Fruit fly (Drosophila melanogaster): ENCODE data around the gene lft.

Gene lft

dm6 chr2L:10381890-10382450, 17.7 kb downstream of the lft start, which contains the start of gene CG5096 (continued):
- TF ChIP-seq pita (GFP tag; optimal IDR thresholded peaks at IDR 0.05) (no peak), run (tag; optimal IDR thresholded peaks at IDR 0.05) (peak; percentile 83), lab (GFP tag; optimal IDR thresholded peaks at IDR 0.05) (peak; percentile 97), jumu (GFP tag; optimal IDR thresholded peaks at IDR 0.05) (peak; percentile 53), CG17361 (GFP tag; IDR thresholded peaks at IDR 0.05) (peak; percentile 84; the same call in 2 of the 3 replicates), Rx (GFP tag; IDR thresholded peaks at IDR 0.05) (no peak), Lim3 (GFP tag; IDR thresholded peaks at IDR 0.05) (peak; percentile 55; the same call in 1 of the 2 replicates), peb (GFP tag; IDR thresholded peaks at IDR 0.05) (peak; percentile 42; the same call in 1 of the 2 replicates), crp (GFP tag; optimal IDR thresholded peaks at IDR 0.05) (peak in 1 of 2 experiments; percentile 37), B-H2 (GFP tag; optimal IDR thresholded peaks at IDR 0.05) (peak; percentile 84), unpg (GFP tag; optimal IDR thresholded peaks at IDR 0.05) (peak; percentile 92), pros (GFP tag; optimal IDR thresholded peaks at IDR 0.05) (no peak), CG31224 (GFP tag; IDR thresholded peaks at IDR 0.05) (peak; percentile 72; the same call in 1 of the 2 replicates), CG8478 (optimal IDR thresholded peaks at IDR 0.05) (no peak), fd64A (GFP tag; optimal IDR thresholded peaks at IDR 0.05) (no peak), C15 (GFP tag; IDR thresholded peaks at IDR 0.05) (peak; percentile 72; the same call in 1 of the 3 replicates), CG12299 (tag; optimal IDR thresholded peaks at IDR 0.05) (peak; percentile 90), CG3847 (GFP tag; IDR thresholded peaks at IDR 0.05) (peak; percentile 82; the same call in 1 of the 2 replicates), mam (GFP tag; optimal IDR thresholded peaks at IDR 0.05) (peak; percentile 86), Ravus (GFP tag; IDR thresholded peaks at IDR 0.05) (peak; percentile 60), CG13624 (GFP tag; optimal IDR thresholded peaks at IDR 0.05) (peak; percentile 79), ato (GFP tag; IDR thresholded peaks at IDR 0.05; ENCODE audit: partially characterized antibody) (no peak), CG1024 (GFP tag; IDR thresholded peaks at IDR 0.05) (peak; percentile 70), Fer3 (tag; optimal IDR thresholded peaks at IDR 0.05) (peak; percentile 96), MBD-R2 (GFP tag; IDR thresholded peaks at IDR 0.05) (peak; percentile 79; the same call in 1 of the 2 replicates), jing (GFP tag; optimal IDR thresholded peaks at IDR 0.05) (peak; percentile 55), cg (GFP tag; optimal IDR thresholded peaks at IDR 0.05) (no peak), mld (GFP tag; IDR thresholded peaks at IDR 0.05; ENCODE audit: partially characterized antibody) (no peak), bab2 (GFP tag; optimal IDR thresholded peaks at IDR 0.05) (peak; percentile 78), CG2712 (tag; optimal IDR thresholded peaks at IDR 0.05) (peak; percentile 90), Camta (GFP tag; optimal IDR thresholded peaks at IDR 0.05) (peak; percentile 78), Oli (tag; optimal IDR thresholded peaks at IDR 0.05) (peak; percentile 86), Abd-B (GFP tag; optimal IDR thresholded peaks at IDR 0.05) (no peak), CG7372 (GFP tag; IDR thresholded peaks at IDR 0.05) (peak; percentile 81), CoRest (tag; optimal IDR thresholded peaks at IDR 0.05) (peak; percentile 93), chm (GFP tag; IDR thresholded peaks at IDR 0.05) (peak; percentile 83), Ada2b (GFP tag; IDR thresholded peaks at IDR 0.05) (peak; percentile 89), CG34376 (GFP tag; optimal IDR thresholded peaks at IDR 0.05) (peak; percentile 83), CG2889 (GFP tag; IDR thresholded peaks at IDR 0.05) (peak; percentile 93), HmgZ (tag; optimal IDR thresholded peaks at IDR 0.05) (peak; percentile 95), Gsc (GFP tag; IDR thresholded peaks at IDR 0.05) (no peak), so (GFP tag; IDR thresholded peaks at IDR 0.05) (peak; percentile 93), grau (tag; optimal IDR thresholded peaks at IDR 0.05) (peak; percentile 93), Taf1 (GFP tag; IDR thresholded peaks at IDR 0.05) (peak; percentile 82), HLH4C (GFP tag; IDR thresholded peaks at IDR 0.05; ENCODE audit: partially characterized antibody) (no peak), pzg (GFP tag; optimal IDR thresholded peaks at IDR 0.05) (peak; percentile 10), CG4854 (GFP tag; optimal IDR thresholded peaks at IDR 0.05) (peak; percentile 79), lbe (GFP tag; optimal IDR thresholded peaks at IDR 0.05) (peak; percentile 62), Jarid2 (GFP tag; optimal IDR thresholded peaks at IDR 0.05) (no peak), slp2 (GFP tag; optimal IDR thresholded peaks at IDR 0.05) (peak; percentile 47)

Measured in whole organism, embryonic.